Worm (Caenorhabditis elegans) whole organism, mixed stage, embryonic: ENCODE measurements around the gene elo-8.
A peak's percentile ranks its signal among the peaks of the same experiment; 100 is the strongest.

Experiments
- M03D4.4 ChIP-seq: sonication (generic microtip); optimal IDR thresholded peaks from 2 replicates; lab custom pipeline; 2017; ENCODE audit warnings: mild to moderate bottlenecking, missing genetic modification characterization, missing compliant biosample characterization
- bed-3 ChIP-seq: fragments of 200-800 bp; sonication (Bioruptor generic); optimal IDR thresholded peaks from 3 replicates; lab custom pipeline; 2018; ENCODE audit warnings: mild to moderate bottlenecking, missing genetic modification characterization, moderate library complexity, missing compliant biosample characterization
- blmp-1 ChIP-seq: fragments of 150-350 bp; optimal IDR thresholded peaks from 2 replicates; lab custom pipeline; 2014; ENCODE audit warnings: missing biosample characterization, missing genetic modification characterization
- ceh-39 ChIP-seq: fragments of 150-350 bp; optimal IDR thresholded peaks from 2 replicates; lab custom pipeline; 2014; ENCODE audit warnings: missing biosample characterization, missing genetic modification characterization
- ceh-43 ChIP-seq: fragments of 200-800 bp; sonication (Bioruptor generic); optimal IDR thresholded peaks from 2 replicates; lab custom pipeline; 2018; ENCODE audit warnings: mild to moderate bottlenecking, missing genetic modification characterization, moderate library complexity, missing compliant biosample characterization
- ces-1 ChIP-seq: fragments of 150-350 bp; optimal IDR thresholded peaks from 2 replicates; lab custom pipeline; 2014; ENCODE audit warnings: missing biosample characterization, missing genetic modification reagents, missing genetic modification characterization
- cnd-1 ChIP-seq: fragments of 200-800 bp; sonication (Bioruptor generic); optimal IDR thresholded peaks from 2 replicates; lab custom pipeline; 2018; ENCODE audit warnings: mild to moderate bottlenecking, missing genetic modification characterization, missing compliant biosample characterization
- elt-1 ChIP-seq: sonication (generic microtip); optimal IDR thresholded peaks from 2 replicates; lab custom pipeline; 2017; ENCODE audit warnings: missing genetic modification characterization, mild to moderate bottlenecking, missing compliant biosample characterization, antibody characterized with exemption, moderate library complexity, borderline replicate concordance; ENCODE audit not compliant: insufficient read depth
- elt-3 ChIP-seq: fragments of 150-350 bp; optimal IDR thresholded peaks from 2 replicates; lab custom pipeline; 2014; ENCODE audit warnings: missing biosample characterization, missing genetic modification characterization
- flh-1 ChIP-seq: fragments of 200-800 bp; sonication (Bioruptor generic); optimal IDR thresholded peaks from 2 replicates; lab custom pipeline; 2018; ENCODE audit warnings: mild to moderate bottlenecking, missing genetic modification characterization, moderate library complexity, missing compliant biosample characterization
- hlh-1 ChIP-seq: fragments of 150-350 bp; optimal IDR thresholded peaks from 2 replicates; lab custom pipeline; 2014; ENCODE audit warnings: missing biosample characterization, missing genetic modification reagents, missing genetic modification characterization
- lin-32 ChIP-seq: fragments of 200-800 bp; sonication (Bioruptor generic); optimal IDR thresholded peaks from 2 replicates; lab custom pipeline; 2018; ENCODE audit warnings: mild to moderate bottlenecking, missing genetic modification characterization, missing compliant biosample characterization
- lsy-2 ChIP-seq: fragments of 150-350 bp; optimal IDR thresholded peaks from 2 replicates; lab custom pipeline; 2014; ENCODE audit warnings: missing biosample characterization, missing genetic modification characterization
- mab-5 ChIP-seq: fragments of 150-350 bp; optimal IDR thresholded peaks from 2 replicates; lab custom pipeline; 2014; ENCODE audit warnings: missing biosample characterization, missing genetic modification characterization
- mep-1 ChIP-seq: fragments of 150-350 bp; optimal IDR thresholded peaks from 2 replicates; lab custom pipeline; 2017; ENCODE audit warnings: missing biosample characterization, missing genetic modification reagents, missing genetic modification characterization, inconsistent platforms
- mls-2 ChIP-seq: sonication (generic microtip); optimal IDR thresholded peaks from 2 replicates; lab custom pipeline; 2016; ENCODE audit warnings: mild to moderate bottlenecking, missing genetic modification characterization, moderate library complexity, missing compliant biosample characterization
- nhr-12 ChIP-seq: fragments of 150-350 bp; optimal IDR thresholded peaks from 2 replicates; lab custom pipeline; 2014; ENCODE audit warnings: missing biosample characterization, missing genetic modification characterization
- nhr-237 ChIP-seq: fragments of 150-350 bp; optimal IDR thresholded peaks from 2 replicates; lab custom pipeline; 2014; ENCODE audit warnings: missing biosample characterization, missing genetic modification characterization
- nhr-28 ChIP-seq: fragments of 150-350 bp; optimal IDR thresholded peaks from 2 replicates; lab custom pipeline; 2014; ENCODE audit warnings: missing biosample characterization, missing genetic modification characterization
- nhr-76 ChIP-seq: sonication (generic microtip); optimal IDR thresholded peaks from 2 replicates; lab custom pipeline; 2017; ENCODE audit warnings: missing biosample characterization, missing genetic modification characterization
- pha-4 ChIP-seq: fragments of 150-350 bp; optimal IDR thresholded peaks from 2 replicates; lab custom pipeline; 2018; ENCODE audit warnings: missing biosample characterization, missing genetic modification reagents, missing genetic modification characterization
- sem-2 ChIP-seq: fragments of 200-800 bp; sonication (Bioruptor generic); optimal IDR thresholded peaks from 2 replicates; lab custom pipeline; 2018; ENCODE audit warnings: mild to moderate bottlenecking, missing genetic modification characterization, missing compliant biosample characterization
- snpc-4 ChIP-seq: fragments of 150-350 bp; optimal IDR thresholded peaks from 2 replicates; lab custom pipeline; 2014; ENCODE audit warnings: missing biosample characterization, missing genetic modification characterization
- sptf-1 ChIP-seq: sonication (generic microtip); optimal IDR thresholded peaks from 2 replicates; lab custom pipeline; 2017; ENCODE audit warnings: mild to moderate bottlenecking, missing genetic modification characterization, moderate library complexity, missing compliant biosample characterization
- tbx-8 ChIP-seq: fragments of 200-800 bp; sonication (Bioruptor generic); optimal IDR thresholded peaks from 2 replicates; lab custom pipeline; 2018; ENCODE audit warnings: mild to moderate bottlenecking, missing genetic modification characterization, moderate library complexity, missing compliant biosample characterization
- unc-120 ChIP-seq: sonication (generic microtip); optimal IDR thresholded peaks from 2 replicates; lab custom pipeline; 2017; ENCODE audit warnings: missing genetic modification characterization, missing compliant biosample characterization; ENCODE audit not compliant: poor library complexity, severe bottlenecking
- unc-39 ChIP-seq: fragments of 150-350 bp; optimal IDR thresholded peaks from 2 replicates; lab custom pipeline; 2014; ENCODE audit warnings: missing biosample characterization, missing genetic modification characterization
- unc-62 ChIP-seq: fragments of 150-350 bp; optimal IDR thresholded peaks from 2 replicates; lab custom pipeline; 2014; ENCODE audit warnings: missing biosample characterization, missing genetic modification reagents, missing genetic modification characterization
- zip-8 ChIP-seq: fragments of 150-350 bp; optimal IDR thresholded peaks from 2 replicates; lab custom pipeline; 2014; ENCODE audit warnings: missing biosample characterization, missing genetic modification characterization

elo-8 gene

ce11 chrIII:11246588-11246987 lies 14.7 kb upstream of the elo-8 start:
- TF ChIP-seq snpc-4 (tag; lab: Kevin White, UChicago) = no peak
- TF ChIP-seq sem-2 (GFP tag; lab: Kevin White, UChicago) = no peak
- no peak for TF ChIP-seq mab-5
- TF ChIP-seq blmp-1 = no peak
- no peak for TF ChIP-seq ces-1 (GFP tag; lab: Kevin White, UChicago)
- TF ChIP-seq nhr-76 (tag; lab: Kevin White, UChicago) = no peak
- TF ChIP-seq elt-3 = no peak
- TF ChIP-seq unc-62 (GFP tag; lab: Kevin White, UChicago) = no peak
- no peak for TF ChIP-seq nhr-237
- no peak for TF ChIP-seq lsy-2 (tag; lab: Kevin White, UChicago)
- no peak for TF ChIP-seq mls-2 (tag; lab: Kevin White, UChicago)

ce11 chrIII:11244820-11245219 lies 13.0 kb upstream of the elo-8 start, which contains the start of gene rsks-1:
Gene rsks-1, plus strand, starts transcription at chrIII:11245120.
- TF ChIP-seq elt-1 (tag; lab: Kevin White, UChicago) (no peak), flh-1 (GFP tag; lab: Kevin White, UChicago) (no peak), lsy-2 (tag; lab: Kevin White, UChicago) (no peak), sptf-1 (tag; lab: Kevin White, UChicago) (no peak), ceh-43 (GFP tag; lab: Kevin White, UChicago) (no peak), blmp-1 (no peak), lin-32 (GFP tag; lab: Kevin White, UChicago) (no peak), tbx-8 (no peak), ces-1 (GFP tag; lab: Kevin White, UChicago) (no peak), pha-4 (tag; lab: Kevin White, UChicago) (no peak), zip-8 (no peak)

- TF ChIP-seq ceh-43 (GFP tag; lab: Kevin White, UChicago) (no peak), snpc-4 (tag; lab: Kevin White, UChicago) (no peak), unc-62 (GFP tag; lab: Kevin White, UChicago) (no peak), ces-1 (GFP tag; lab: Kevin White, UChicago) (no peak), tbx-8 (no peak), mls-2 (tag; lab: Kevin White, UChicago) (no peak), M03D4.4 (tag; lab: Kevin White, UChicago) (no peak), nhr-12 (tag; lab: Kevin White, UChicago) (no peak), elt-1 (tag; lab: Kevin White, UChicago) (no peak), pha-4 (tag; lab: Kevin White, UChicago) (no peak), lsy-2 (tag; lab: Kevin White, UChicago) (no peak), hlh-1 (tag; lab: Kevin White, UChicago) (no peak), unc-120 (tag; lab: Kevin White, UChicago) (no peak), cnd-1 (tag; lab: Kevin White, UChicago) (no peak)
These were observed 12.5 kb upstream of the elo-8 start for ce11 chrIII:11244338-11244737.

- TF ChIP-seq unc-120 (tag; lab: Kevin White, UChicago) (peak; percentile 92), ces-1 (GFP tag; lab: Kevin White, UChicago) (peak; percentile 55), mep-1 (tag; lab: Kevin White, UChicago) (peak; percentile 34), pha-4 (tag; lab: Kevin White, UChicago) (peak; percentile 56), nhr-237 (peak; percentile 41), blmp-1 (no peak), hlh-1 (tag; lab: Kevin White, UChicago) (peak; percentile 58), lsy-2 (tag; lab: Kevin White, UChicago) (peak; percentile 7), ceh-39 (tag; lab: Kevin White, UChicago) (no peak), bed-3 (GFP tag; lab: Kevin White, UChicago) (no peak), cnd-1 (tag; lab: Kevin White, UChicago) (no peak), nhr-28 (no peak), unc-62 (GFP tag; lab: Kevin White, UChicago) (peak; percentile 93)
These were observed 11.6 kb upstream of the elo-8 start for ce11 chrIII:11243421-11243820.

ce11 chrIII:11241583-11242187 lies 9.8 kb upstream of the elo-8 start:
- TF ChIP-seq tbx-8 (no peak), ceh-43 (GFP tag; lab: Kevin White, UChicago) (no peak), unc-62 (GFP tag; lab: Kevin White, UChicago) (no peak), unc-39 (tag; lab: Kevin White, UChicago) (no peak), cnd-1 (tag; lab: Kevin White, UChicago) (no peak), flh-1 (GFP tag; lab: Kevin White, UChicago) (no peak), ceh-39 (tag; lab: Kevin White, UChicago) (no peak), nhr-12 (tag; lab: Kevin White, UChicago) (no peak), nhr-28 (no peak), snpc-4 (tag; lab: Kevin White, UChicago) (no peak), bed-3 (GFP tag; lab: Kevin White, UChicago) (no peak)
